Worm (Caenorhabditis elegans) whole organism, young adult: ENCODE measurements around the gene F13A7.11.

Experiments used
- B0019.2 ChIP-seq: fragments of 200-800 bp; sonication (Bioruptor generic); conservative IDR thresholded peaks from 2 replicates; pipeline ENCODE4 v1.3.6; 2022; ENCODE audit warnings: missing genetic modification reagents, missing genetic modification characterization, missing compliant biosample characterization
- B0336.3 ChIP-seq: fragments of 200-800 bp; sonication (Bioruptor generic); IDR thresholded peaks from 2 replicates; pipeline ENCODE4 v1.3.6; 2022; ENCODE audit warnings: missing genetic modification characterization, missing compliant biosample characterization
- F10E7.11 ChIP-seq: sonication (generic microtip); optimal IDR thresholded peaks from 2 replicates; lab custom pipeline; 2017; ENCODE audit warnings: mild to moderate bottlenecking, missing genetic modification characterization, moderate library complexity, missing compliant biosample characterization
- F49E8.2 ChIP-seq: sonication (generic microtip); optimal IDR thresholded peaks from 3 replicates; lab custom pipeline; 2017; ENCODE audit warnings: missing genetic modification characterization, mild to moderate bottlenecking, missing compliant biosample characterization, antibody characterized with exemption, moderate library complexity; ENCODE audit not compliant: insufficient read depth
- F52B5.7 ChIP-seq: sonication (generic microtip); optimal IDR thresholded peaks from 2 replicates; lab custom pipeline; 2016; ENCODE audit warnings: mild to moderate bottlenecking, missing genetic modification characterization, missing compliant biosample characterization
- K12H6.12 ChIP-seq: fragments of 200-800 bp; sonication (Bioruptor generic); optimal IDR thresholded peaks from 2 replicates; lab custom pipeline; 2018; ENCODE audit warnings: mild to moderate bottlenecking, missing genetic modification characterization, missing compliant biosample characterization
- T07F8.4 ChIP-seq: sonication (generic microtip); optimal IDR thresholded peaks from 2 replicates; lab custom pipeline; 2016; ENCODE audit warnings: mild to moderate bottlenecking, missing genetic modification characterization, moderate library complexity, missing compliant biosample characterization
- T26A5.8 ChIP-seq: sonication (generic microtip); optimal IDR thresholded peaks from 2 replicates; lab custom pipeline; 2016; ENCODE audit warnings: missing genetic modification characterization, missing compliant biosample characterization
- attf-5 ChIP-seq: fragments of 200-800 bp; sonication (Bioruptor generic); optimal IDR thresholded peaks from 2 replicates; lab custom pipeline; 2018; ENCODE audit warnings: mild to moderate bottlenecking, missing genetic modification characterization, missing compliant biosample characterization
- dox-1 ChIP-seq: fragments of 200-800 bp; sonication (Bioruptor generic); IDR thresholded peaks from 2 replicates; pipeline ENCODE4 v1.3.6; 2022; ENCODE audit warnings: missing genetic modification reagents, missing genetic modification characterization, missing compliant biosample characterization
- dpl-1 ChIP-seq: fragments of 150-350 bp; optimal IDR thresholded peaks from 2 replicates; lab custom pipeline; 2014; ENCODE audit warnings: missing biosample characterization, missing genetic modification reagents, missing genetic modification characterization
- egl-18 ChIP-seq: fragments of 200-800 bp; sonication (Bioruptor generic); IDR thresholded peaks from 2 replicates; pipeline ENCODE4 v1.3.6; 2022; ENCODE audit warnings: missing genetic modification reagents, missing genetic modification characterization, missing compliant biosample characterization
- egrh-3 ChIP-seq: fragments of 200-800 bp; sonication (Bioruptor generic); IDR thresholded peaks from 2 replicates; pipeline ENCODE4 v1.3.6; 2022; ENCODE audit warnings: missing genetic modification reagents, missing genetic modification characterization, missing compliant biosample characterization
- him-1 ChIP-seq: sonication (generic microtip); optimal IDR thresholded peaks from 2 replicates; lab custom pipeline; 2016; ENCODE audit warnings: missing genotype, missing genetic modification reagents, missing genetic modification characterization, missing compliant biosample characterization
- hlh-26 ChIP-seq: fragments of 200-800 bp; sonication (Bioruptor generic); conservative IDR thresholded peaks from 2 replicates; pipeline ENCODE4 v1.3.6; 2022; ENCODE audit warnings: missing genetic modification reagents, missing genetic modification characterization, missing compliant biosample characterization
- hmg-1.2 ChIP-seq: fragments of 200-800 bp; sonication (Bioruptor generic); IDR thresholded peaks from 2 replicates; pipeline ENCODE4 v1.3.6; 2022; ENCODE audit warnings: missing genetic modification reagents, missing genetic modification characterization, missing compliant biosample characterization
- hmg-20 ChIP-seq: fragments of 200-800 bp; sonication (Bioruptor generic); IDR thresholded peaks from 2 replicates; pipeline ENCODE4 v1.3.6; 2022; ENCODE audit warnings: missing genetic modification reagents, missing genetic modification characterization, missing compliant biosample characterization
- hrde-1 ChIP-seq: sonication (generic microtip); optimal IDR thresholded peaks from 2 replicates; lab custom pipeline; 2016; ENCODE audit warnings: missing genetic modification characterization, mild to moderate bottlenecking, missing compliant biosample characterization, moderate library complexity, missing genotype, missing genetic modification reagents, borderline replicate concordance
- lag-1 ChIP-seq: fragments of 200-800 bp; sonication (Bioruptor generic); IDR thresholded peaks from 2 replicates; pipeline ENCODE4 v1.3.6; 2022; ENCODE audit warnings: missing genetic modification reagents, missing genetic modification characterization, missing compliant biosample characterization
- lin-26 ChIP-seq: fragments of 200-800 bp; sonication (Bioruptor generic); IDR thresholded peaks from 2 replicates; pipeline ENCODE4 v1.3.6; 2022; ENCODE audit warnings: missing genetic modification reagents, missing genetic modification characterization, missing compliant biosample characterization
- lin-35 ChIP-seq, 3 experiments: fragments of 150-350 bp in 2 of 3; sonication (generic microtip) in 1 of 3; optimal IDR thresholded peaks; 2 replicates each; lab custom pipeline; 2014 to 2018; ENCODE audit warnings: missing biosample characterization in 3 of 3, missing genetic modification characterization in 3 of 3, missing genetic modification reagents in 3 of 3
- lin-40 ChIP-seq: sonication (generic microtip); optimal IDR thresholded peaks from 2 replicates; lab custom pipeline; 2016; ENCODE audit warnings: missing genetic modification characterization, mild to moderate bottlenecking, missing compliant biosample characterization, missing genotype, missing genetic modification reagents
- lin-54 ChIP-seq: fragments of 200-800 bp; sonication (Bioruptor generic); optimal IDR thresholded peaks from 2 replicates; lab custom pipeline; 2018; ENCODE audit warnings: mild to moderate bottlenecking, missing genetic modification characterization, missing compliant biosample characterization
- lsl-1 ChIP-seq: fragments of 200-800 bp; sonication (Bioruptor generic); optimal IDR thresholded peaks from 2 replicates; lab custom pipeline; 2018; ENCODE audit warnings: mild to moderate bottlenecking, missing genetic modification characterization, moderate library complexity, missing compliant biosample characterization
- madf-10 ChIP-seq: sonication (generic microtip); optimal IDR thresholded peaks from 2 replicates; lab custom pipeline; 2016; ENCODE audit warnings: mild to moderate bottlenecking, missing genetic modification characterization, missing compliant biosample characterization
- mcd-1 ChIP-seq: fragments of 200-800 bp; sonication (Bioruptor generic); IDR thresholded peaks from 2 replicates; pipeline ENCODE4 v1.3.6; 2022; ENCODE audit warnings: missing genetic modification reagents, missing genetic modification characterization, missing compliant biosample characterization
- mel-28 ChIP-seq: sonication (generic microtip); optimal IDR thresholded peaks from 2 replicates; lab custom pipeline; 2016; ENCODE audit warnings: borderline replicate concordance, mild to moderate bottlenecking, missing genetic modification characterization, missing compliant biosample characterization
- mes-4 ChIP-seq: sonication (generic microtip); optimal IDR thresholded peaks from 2 replicates; lab custom pipeline; 2016; ENCODE audit warnings: missing genotype, missing genetic modification characterization, missing compliant biosample characterization
- mxl-1 ChIP-seq: sonication (generic microtip); optimal IDR thresholded peaks from 2 replicates; lab custom pipeline; 2016; ENCODE audit warnings: missing genetic modification characterization, missing compliant biosample characterization
- nfyb-1 ChIP-seq: fragments of 200-800 bp; sonication (Bioruptor generic); IDR thresholded peaks from 2 replicates; pipeline ENCODE4 v1.3.6; 2022; ENCODE audit warnings: missing genetic modification reagents, missing genetic modification characterization, missing compliant biosample characterization
- nhr-120 ChIP-seq: fragments of 200-800 bp; sonication (Bioruptor generic); IDR thresholded peaks from 2 replicates; pipeline ENCODE4 v1.3.6; 2022; ENCODE audit warnings: missing genetic modification characterization, missing compliant biosample characterization
- nhr-27 ChIP-seq: fragments of 200-800 bp; sonication (Bioruptor generic); optimal IDR thresholded peaks from 2 replicates; lab custom pipeline; 2018; ENCODE audit warnings: mild to moderate bottlenecking, missing genetic modification characterization, moderate library complexity, missing compliant biosample characterization
- pbrm-1 ChIP-seq: fragments of 200-800 bp; sonication (Bioruptor generic); IDR thresholded peaks from 2 replicates; pipeline ENCODE4 v1.3.6; 2022; ENCODE audit warnings: missing genetic modification reagents, missing genetic modification characterization, missing compliant biosample characterization
- pha-4 ChIP-seq: fragments of 150-350 bp; sonication (generic microtip); optimal IDR thresholded peaks from 2 replicates; lab custom pipeline; 2014; ENCODE audit warnings: missing biosample characterization, missing genetic modification reagents, missing genetic modification characterization
- rec-8 ChIP-seq, 2 experiments: sonication (generic microtip); optimal IDR thresholded peaks; 2 replicates each; lab custom pipeline; 2016; ENCODE audit warnings: mild to moderate bottlenecking in 2 of 2, missing genetic modification characterization in 2 of 2, missing genetic modification reagents in 2 of 2, missing genotype in 2 of 2, missing biosample characterization in 1 of 2, missing compliant biosample characterization in 1 of 2, moderate library complexity in 1 of 2
- sea-2 ChIP-seq: fragments of 200-800 bp; sonication (Bioruptor generic); IDR thresholded peaks from 2 replicates; pipeline ENCODE4 v1.3.6; 2022; ENCODE audit warnings: missing genetic modification characterization, missing compliant biosample characterization
- snpc-1.1 ChIP-seq: sonication (generic microtip); optimal IDR thresholded peaks from 2 replicates; lab custom pipeline; 2017; ENCODE audit warnings: missing genetic modification characterization, mild to moderate bottlenecking, missing compliant biosample characterization, antibody characterized with exemption, moderate library complexity, missing genotype, missing genetic modification reagents; ENCODE audit not compliant: insufficient read depth
- snpc-4 ChIP-seq, 5 experiments: fragments of 150-350 bp in 1 of 5; sonication (generic microtip) in 4 of 5; optimal IDR thresholded peaks; 2 replicates each; lab custom pipeline; 2014 to 2018; ENCODE audit warnings: missing genetic modification characterization in 5 of 5, missing biosample characterization in 3 of 5, antibody characterized with exemption in 2 of 5, mild to moderate bottlenecking in 2 of 5, missing compliant biosample characterization in 2 of 5, missing genotype in 2 of 5, moderate library complexity in 2 of 5, missing genetic modification reagents in 1 of 5
- somi-1 ChIP-seq: fragments of 200-800 bp; sonication (Bioruptor generic); optimal IDR thresholded peaks from 2 replicates; lab custom pipeline; 2018; ENCODE audit warnings: mild to moderate bottlenecking, missing genetic modification characterization, missing compliant biosample characterization
- tlf-1 ChIP-seq: fragments of 200-800 bp; sonication (Bioruptor generic); optimal IDR thresholded peaks from 2 replicates; lab custom pipeline; 2018; ENCODE audit warnings: mild to moderate bottlenecking, missing genetic modification characterization, missing compliant biosample characterization
- unc-62 ChIP-seq: fragments of 150-350 bp; optimal IDR thresholded peaks from 2 replicates; lab custom pipeline; 2014; ENCODE audit warnings: missing biosample characterization, missing genetic modification reagents, missing genetic modification characterization
- ztf-22 ChIP-seq: fragments of 200-800 bp; sonication (Bioruptor generic); optimal IDR thresholded peaks from 2 replicates; lab custom pipeline; 2018; ENCODE audit warnings: mild to moderate bottlenecking, missing genetic modification characterization, moderate library complexity, missing compliant biosample characterization
- ztf-28 ChIP-seq: fragments of 200-800 bp; sonication (Bioruptor generic); IDR thresholded peaks from 2 replicates; pipeline ENCODE4 v1.3.6; 2022; ENCODE audit warnings: missing genetic modification reagents, missing genetic modification characterization, missing compliant biosample characterization
- ztf-6 ChIP-seq: fragments of 200-800 bp; sonication (Bioruptor generic); IDR thresholded peaks from 2 replicates; pipeline ENCODE4 v1.3.6; 2022; ENCODE audit warnings: missing genetic modification reagents, missing genetic modification characterization, missing compliant biosample characterization

Gene F13A7.11

DNA sequence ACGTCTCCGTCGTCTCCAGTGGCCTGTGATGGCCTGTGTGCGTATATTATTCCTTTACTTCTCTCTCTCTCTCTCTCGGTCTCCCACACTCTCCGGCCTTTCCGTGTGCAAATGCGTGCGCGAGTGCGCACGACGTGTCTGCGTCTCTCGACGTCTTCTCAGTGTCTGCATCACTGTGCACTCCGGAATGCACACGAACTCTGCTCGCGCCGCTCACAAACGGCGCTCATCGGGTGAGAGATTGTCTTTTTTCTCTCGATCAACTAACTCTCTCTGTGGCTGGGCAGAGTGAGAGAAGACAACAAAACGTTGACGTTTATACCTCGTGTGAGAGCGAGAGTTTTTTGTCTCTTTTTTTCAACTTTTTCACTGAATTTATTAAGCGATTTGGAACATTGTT is 39.2 kb downstream of the F13A7.11 start (continued):
- TF ChIP-seq T26A5.8 (tag; lab: Kevin White, UChicago): no peak
- peak; percentile 95 for TF ChIP-seq B0336.3 (GFP tag; lab: Robert Waterston, UW)

DNA sequence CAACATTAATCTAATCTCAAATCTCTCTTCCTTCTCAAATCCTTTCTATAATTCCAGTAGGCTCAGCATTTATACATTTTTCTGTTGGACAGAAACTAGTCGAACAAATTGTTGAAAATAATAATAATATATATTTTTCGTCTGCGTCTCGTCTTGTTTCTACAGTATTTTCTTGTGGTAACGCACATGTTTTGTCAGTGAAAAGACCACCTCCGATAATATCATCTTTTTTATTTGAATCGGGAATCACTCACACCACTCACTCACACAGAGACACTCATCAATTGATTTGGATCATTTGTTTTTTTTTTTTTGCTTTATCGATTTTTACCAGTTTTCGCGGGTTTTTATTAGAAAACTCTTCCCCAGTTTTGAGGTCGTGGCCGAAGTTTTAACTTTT is 40.4 kb downstream of the F13A7.11 start:
- TF ChIP-seq hmg-1.2 (peak; percentile 35; the same call in 1 of the 2 replicates), mcd-1 (GFP tag; lab: Robert Waterston, UW) (no peak)

DNA sequence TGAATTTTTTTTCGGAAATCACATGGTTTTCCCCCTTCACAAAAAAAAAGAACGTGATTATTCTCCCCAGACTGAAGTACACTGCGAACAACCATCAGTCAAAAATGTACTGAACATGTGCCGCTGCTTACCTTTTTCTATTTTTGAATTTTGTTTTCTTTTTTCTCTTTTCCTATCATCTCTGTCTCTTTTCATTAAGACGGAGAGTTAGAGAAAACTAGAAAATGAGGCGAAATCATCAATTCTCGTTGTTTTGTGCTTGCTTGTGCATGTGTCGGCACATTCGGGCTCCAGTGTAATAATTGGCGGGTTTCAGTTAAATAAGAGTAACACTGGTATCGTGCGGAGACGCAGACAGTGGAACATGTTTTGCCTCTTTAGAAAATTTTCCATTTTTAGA is 42.8 kb downstream of the F13A7.11 start:
- TF ChIP-seq ztf-28 (GFP tag; lab: Robert Waterston, UW) (no peak), lag-1 (no peak), sea-2 (GFP tag; lab: Robert Waterston, UW) (no peak), lsl-1 (no peak), hmg-20 (GFP tag; lab: Robert Waterston, UW) (no peak), B0019.2 (GFP tag; lab: Robert Waterston, UW) (no peak), egrh-3 (GFP tag; lab: Robert Waterston, UW) (no peak), F10E7.11 (tag; lab: Kevin White, UChicago) (no peak), T07F8.4 (tag; lab: Kevin White, UChicago) (no peak), nhr-120 (GFP tag; lab: Robert Waterston, UW) (no peak), snpc-1.1 (no peak), lin-26 (GFP tag; lab: Robert Waterston, UW) (0 out of 2 replicates have a peak, but pooled peaks have one; percentile 31), nfyb-1 (GFP tag; lab: Robert Waterston, UW) (no peak), dox-1 (GFP tag; lab: Robert Waterston, UW) (0 out of 2 replicates have a peak, but pooled peaks have one; percentile 7), ztf-22 (peak; percentile 23), pbrm-1 (GFP tag; lab: Robert Waterston, UW) (0 out of 2 replicates have a peak, but pooled peaks have one; percentile 32), rec-8 (tag; optimal IDR thresholded peaks at IDR 0.05; lab: Kevin White, UChicago) (no peak), somi-1 (GFP tag; lab: Kevin White, UChicago) (peak; percentile 67), unc-62 (GFP tag; lab: Kevin White, UChicago) (no peak), snpc-4 (GFP tag; optimal IDR thresholded peaks at IDR 0.05; lab: Kevin White, UChicago) (no peak), snpc-4 (tag; optimal IDR thresholded peaks at IDR 0.05; lab: Kevin White, UChicago) (no peak), lin-40 (tag; lab: Kevin White, UChicago) (peak; percentile 6), hlh-26 (GFP tag; lab: Robert Waterston, UW) (no peak), mcd-1 (GFP tag; lab: Robert Waterston, UW) (no peak), lin-35 (GFP tag; optimal IDR thresholded peaks at IDR 0.05; lab: Kevin White, UChicago) (no peak), mes-4 (no peak), mxl-1 (tag; lab: Kevin White, UChicago) (no peak), F52B5.7 (tag; lab: Kevin White, UChicago) (no peak), attf-5 (GFP tag; lab: Kevin White, UChicago) (peak; percentile 73), tlf-1 (GFP tag; lab: Kevin White, UChicago) (peak; percentile 20), lin-54 (GFP tag; lab: Kevin White, UChicago) (peak; percentile 30), pha-4 (tag; lab: Kevin White, UChicago) (peak; percentile 66), nhr-27 (tag; lab: Kevin White, UChicago) (no peak), madf-10 (no peak), mel-28 (tag; lab: Kevin White, UChicago) (no peak), ztf-6 (GFP tag; lab: Robert Waterston, UW) (no peak), hrde-1 (tag; lab: Kevin White, UChicago) (no peak), K12H6.12 (peak; percentile 58), him-1 (tag; lab: Kevin White, UChicago) (no peak), F49E8.2 (tag; lab: Kevin White, UChicago) (no peak), dpl-1 (GFP tag; lab: Kevin White, UChicago) (no peak), egl-18 (GFP tag; lab: Robert Waterston, UW) (no peak)
